Fruit fly (Drosophila melanogaster) whole organism, embryonic: Measurements from ENCODE around the gene Lim1.

ENCODE experiments used
- Abd-B ChIP-seq: fragments of 200-800 bp; sonication (Bioruptor generic); optimal IDR thresholded peaks from 2 replicates; lab custom pipeline; 2018; ENCODE audit warnings: missing biosample characterization, mild to moderate bottlenecking, missing genetic modification characterization, moderate library complexity
- Asciz ChIP-seq: fragments of 200-800 bp; sonication (Bioruptor generic); optimal IDR thresholded peaks from 2 replicates; lab custom pipeline; 2017; ENCODE audit warnings: missing biosample characterization, mild to moderate bottlenecking, missing genetic modification characterization, missing genetic modification reagents
- Blimp-1 ChIP-seq: fragments of 200-800 bp; sonication (Bioruptor generic); optimal IDR thresholded peaks from 3 replicates; lab custom pipeline; 2018; ENCODE audit warnings: missing biosample characterization, missing genetic modification characterization, mild to moderate bottlenecking, moderate library complexity, missing genetic modification reagents
- CG11456 ChIP-seq: fragments of 200-800 bp; sonication (Bioruptor generic); IDR thresholded peaks from 3 replicates; pipeline ENCODE4 v1.3.6; 2022; ENCODE audit warnings: missing biosample characterization, missing genetic modification characterization
- CG11504 ChIP-seq: fragments of 200-800 bp; sonication (Bioruptor generic); optimal IDR thresholded peaks from 3 replicates; lab custom pipeline; 2019; ENCODE audit warnings: missing biosample characterization, mild to moderate bottlenecking, missing genetic modification characterization, moderate library complexity
- CG12155 ChIP-seq: fragments of 200-800 bp; sonication (Bioruptor generic); optimal IDR thresholded peaks from 3 replicates; lab custom pipeline; 2016; ENCODE audit warnings: missing biosample characterization, missing genetic modification characterization
- CG12236 ChIP-seq: fragments of 200-800 bp; sonication (Bioruptor generic); optimal IDR thresholded peaks from 2 replicates; lab custom pipeline; 2016; ENCODE audit warnings: missing biosample characterization, missing genetic modification characterization
- CG13775 ChIP-seq: fragments of 200-800 bp; sonication (Bioruptor generic); optimal IDR thresholded peaks from 3 replicates; lab custom pipeline; 2017; ENCODE audit warnings: missing biosample characterization, mild to moderate bottlenecking, missing genetic modification characterization
- CG14014 ChIP-seq: fragments of 200-800 bp; sonication (Bioruptor generic); IDR thresholded peaks from 2 replicates; pipeline ENCODE4 v1.3.6; 2022; ENCODE audit warnings: missing biosample characterization, missing genetic modification characterization
- CG15514 ChIP-seq: fragments of 200-800 bp; sonication (Bioruptor generic); optimal IDR thresholded peaks from 3 replicates; lab custom pipeline; 2017; ENCODE audit warnings: missing biosample characterization, missing genetic modification characterization, mild to moderate bottlenecking, moderate library complexity, missing genetic modification reagents
- CG15601 ChIP-seq: fragments of 200-800 bp; sonication (Bioruptor generic); optimal IDR thresholded peaks from 3 replicates; lab custom pipeline; 2019; ENCODE audit warnings: missing biosample characterization, mild to moderate bottlenecking, missing genetic modification characterization, moderate library complexity
- CG1792 ChIP-seq: fragments of 200-800 bp; sonication (Bioruptor generic); optimal IDR thresholded peaks from 2 replicates; lab custom pipeline; 2016; ENCODE audit warnings: missing biosample characterization, missing genetic modification characterization
- CG2202 ChIP-seq: fragments of 200-800 bp; sonication (Bioruptor generic); optimal IDR thresholded peaks from 2 replicates; lab custom pipeline; 2018; ENCODE audit warnings: missing biosample characterization, mild to moderate bottlenecking, missing genetic modification characterization
- CG2712 ChIP-seq: fragments of 200-800 bp; optimal IDR thresholded peaks from 3 replicates; lab custom pipeline; 2019; ENCODE audit warnings: missing biosample characterization, mild to moderate bottlenecking, missing genetic modification characterization, moderate library complexity
- CG5245 ChIP-seq: fragments of 200-800 bp; sonication (Bioruptor generic); optimal IDR thresholded peaks from 3 replicates; lab custom pipeline; 2016; ENCODE audit warnings: missing biosample characterization, missing genetic modification characterization
- CG6254 ChIP-seq: fragments of 200-800 bp; sonication (Bioruptor generic); optimal IDR thresholded peaks from 3 replicates; lab custom pipeline; 2017; ENCODE audit warnings: mild to moderate bottlenecking, missing biosample characterization, missing genetic modification reagents, missing genetic modification characterization
- CG6654 ChIP-seq: fragments of 200-800 bp; sonication (Bioruptor generic); optimal IDR thresholded peaks from 2 replicates; lab custom pipeline; 2017; ENCODE audit warnings: missing biosample characterization, mild to moderate bottlenecking, missing genetic modification characterization
- Camta ChIP-seq: fragments of 200-800 bp; sonication (Bioruptor generic); optimal IDR thresholded peaks from 2 replicates; lab custom pipeline; 2016; ENCODE audit warnings: missing biosample characterization, missing genetic modification characterization
- CrebB ChIP-seq: fragments of 200-800 bp; sonication (Bioruptor generic); optimal IDR thresholded peaks from 3 replicates; lab custom pipeline; 2018; ENCODE audit warnings: missing biosample characterization, mild to moderate bottlenecking, missing genetic modification characterization
- D19A ChIP-seq: fragments of 200-800 bp; optimal IDR thresholded peaks from 3 replicates; lab custom pipeline; 2019; ENCODE audit warnings: missing biosample characterization, mild to moderate bottlenecking, missing genetic modification characterization, moderate library complexity
- Dbx ChIP-seq: fragments of 200-800 bp; sonication (Bioruptor generic); IDR thresholded peaks from 3 replicates; pipeline ENCODE4 v1.3.6; 2022; ENCODE audit warnings: missing biosample characterization, missing genetic modification characterization
- Deaf1 ChIP-seq: fragments of 200-800 bp; optimal IDR thresholded peaks from 3 replicates; lab custom pipeline; 2019; ENCODE audit warnings: missing biosample characterization, mild to moderate bottlenecking, missing genetic modification characterization, moderate library complexity
- Dip2 ChIP-seq: fragments of 200-800 bp; sonication (Bioruptor generic); IDR thresholded peaks from 2 replicates; pipeline ENCODE4 v1.3.6; 2022; ENCODE audit warnings: missing biosample characterization, missing genetic modification characterization
- Dll ChIP-seq: fragments of 200-800 bp; sonication (Bioruptor generic); IDR thresholded peaks from 4 replicates; pipeline ENCODE4 v1.3.6; 2022; ENCODE audit warnings: missing biosample characterization, missing genetic modification characterization; ENCODE audit not compliant: partially characterized antibody
- Dp ChIP-seq: fragments of 200-800 bp; sonication (Bioruptor generic); optimal IDR thresholded peaks from 2 replicates; lab custom pipeline; 2018; ENCODE audit warnings: missing biosample characterization, mild to moderate bottlenecking, missing genetic modification characterization, moderate library complexity
- Eip74EF ChIP-seq, 2 experiments: fragments of 200-800 bp in 1 of 2; fragments of >200 bp in 1 of 2; sonication (Bioruptor generic) in 1 of 2; optimal IDR thresholded peaks; 2 replicates each; lab custom pipeline; 2017 to 2019; ENCODE audit warnings: missing biosample characterization in 2 of 2, missing genetic modification characterization in 2 of 2, mild to moderate bottlenecking in 1 of 2, moderate library complexity in 1 of 2
- HmgZ ChIP-seq: fragments of 200-800 bp; sonication (Bioruptor generic); optimal IDR thresholded peaks from 2 replicates; lab custom pipeline; 2018; ENCODE audit warnings: missing biosample characterization, mild to moderate bottlenecking, missing genetic modification characterization
- MESR4 ChIP-seq: fragments of 200-800 bp; sonication (Bioruptor generic); optimal IDR thresholded peaks from 2 replicates; lab custom pipeline; 2018; ENCODE audit warnings: missing biosample characterization, mild to moderate bottlenecking, missing genetic modification characterization, moderate library complexity
- Neu2 ChIP-seq: fragments of 200-800 bp; sonication (Bioruptor generic); optimal IDR thresholded peaks from 3 replicates; lab custom pipeline; 2016; ENCODE audit warnings: missing biosample characterization, missing genetic modification characterization, borderline replicate concordance
- Ptx1 ChIP-seq: fragments of 200-800 bp; sonication (Bioruptor generic); IDR thresholded peaks from 2 replicates; pipeline ENCODE4 v1.3.6; 2022; ENCODE audit warnings: missing biosample characterization, missing genetic modification characterization
- Sry-β ChIP-seq: fragments of 200-800 bp; sonication (Bioruptor generic); optimal IDR thresholded peaks from 2 replicates; lab custom pipeline; 2018; ENCODE audit warnings: missing biosample characterization, mild to moderate bottlenecking, missing genetic modification characterization, moderate library complexity
- Stat92E ChIP-seq, 3 experiments: fragments of >200 bp in 2 of 3; fragments of 200-800 bp in 1 of 3; sonication (Bioruptor generic) in 1 of 3; optimal IDR thresholded peaks; 2 replicates each; lab custom pipeline; 2017 to 2019; ENCODE audit warnings: missing biosample characterization in 3 of 3, missing genetic modification characterization in 3 of 3, mild to moderate bottlenecking in 1 of 3, moderate library complexity in 1 of 3
- ab ChIP-seq: fragments of 200-800 bp; sonication (Bioruptor generic); optimal IDR thresholded peaks from 2 replicates; lab custom pipeline; 2016; ENCODE audit warnings: missing biosample characterization, missing genetic modification characterization
- az2 ChIP-seq: fragments of 200-800 bp; sonication (Bioruptor generic); optimal IDR thresholded peaks from 3 replicates; lab custom pipeline; 2016; ENCODE audit warnings: missing biosample characterization, missing genetic modification characterization
- cad ChIP-seq: fragments of >200 bp; optimal IDR thresholded peaks from 2 replicates; lab custom pipeline; 2017; ENCODE audit warnings: missing biosample characterization, missing genetic modification characterization
- cato ChIP-seq: fragments of 200-800 bp; sonication (Bioruptor generic); optimal IDR thresholded peaks from 2 replicates; lab custom pipeline; 2016; ENCODE audit warnings: missing biosample characterization, missing genetic modification characterization, borderline replicate concordance
- en ChIP-seq: fragments of 200-800 bp; sonication (Bioruptor generic); optimal IDR thresholded peaks from 2 replicates; lab custom pipeline; 2016; ENCODE audit warnings: missing biosample characterization, missing genetic modification characterization
- gfzf ChIP-seq: fragments of 200-800 bp; sonication (Bioruptor generic); optimal IDR thresholded peaks from 2 replicates; lab custom pipeline; 2016; ENCODE audit warnings: missing biosample characterization, mild to moderate bottlenecking, missing genetic modification characterization, moderate library complexity
- pan ChIP-seq, 4 experiments: fragments of >200 bp in 3 of 4; fragments of 200-800 bp in 1 of 4; sonication (Bioruptor generic) in 1 of 4; optimal IDR thresholded peaks in 3 of 4; IDR thresholded peaks in 1 of 4; 2 replicates each; pipeline versions ENCODE4 v1.3.6 to Lab custom; 2017 to 2022; ENCODE audit warnings: missing biosample characterization in 2 of 4, missing genetic modification characterization in 2 of 4, mixed read lengths in 1 of 4
- pita ChIP-seq: fragments of 200-800 bp; sonication (Bioruptor generic); optimal IDR thresholded peaks from 2 replicates; lab custom pipeline; 2017; ENCODE audit warnings: missing biosample characterization, mild to moderate bottlenecking, missing genetic modification characterization
- prd ChIP-seq, 3 experiments: fragments of >200 bp in 2 of 3; fragments of 200-800 bp in 1 of 3; sonication (Bioruptor generic) in 1 of 3; optimal IDR thresholded peaks in 2 of 3; IDR thresholded peaks in 1 of 3; 2 replicates in 2 of 3; 3 replicates in 1 of 3; pipeline versions ENCODE4 v1.3.6 to Lab custom; 2017 to 2022; ENCODE audit warnings: missing biosample characterization in 1 of 3, missing genetic modification characterization in 1 of 3
- run ChIP-seq: fragments of 200-800 bp; sonication (Bioruptor generic); optimal IDR thresholded peaks from 3 replicates; lab custom pipeline; 2018; ENCODE audit warnings: missing biosample characterization, mild to moderate bottlenecking, missing genetic modification characterization
- sens ChIP-seq: fragments of 200-800 bp; sonication (Bioruptor generic); peaks from one replicate; lab custom pipeline; 2016; ENCODE audit warnings: missing biosample characterization, missing genetic modification characterization
- sob ChIP-seq: fragments of 200-800 bp; sonication (Bioruptor generic); IDR thresholded peaks from 2 replicates; pipeline ENCODE4 v1.3.6; 2022; ENCODE audit warnings: missing biosample characterization, missing genetic modification characterization
- stwl ChIP-seq: fragments of 200-800 bp; sonication (Bioruptor generic); optimal IDR thresholded peaks from 3 replicates; lab custom pipeline; 2018; ENCODE audit warnings: missing biosample characterization, mild to moderate bottlenecking, missing genetic modification characterization, moderate library complexity
- tin ChIP-seq: fragments of 200-800 bp; sonication (Bioruptor generic); optimal IDR thresholded peaks from 3 replicates; lab custom pipeline; 2016; ENCODE audit warnings: missing biosample characterization, missing genetic modification characterization
- tup ChIP-seq: fragments of 200-800 bp; sonication (Bioruptor generic); optimal IDR thresholded peaks from 2 replicates; lab custom pipeline; 2016; ENCODE audit warnings: missing biosample characterization, mild to moderate bottlenecking, missing genetic modification characterization, moderate library complexity

Gene Lim1

dm6 chrX:8709234-8709843 lies 96.3 kb downstream of the Lim1 start, which contains the start of gene Hexo2 (continued):
- TF ChIP-seq CG12236 (GFP tag; lab: Kevin White, UChicago) (peak; percentile 86), en (GFP tag; lab: Kevin White, UChicago) (peak; percentile 91), CrebB (tag; lab: Kevin White, UChicago) (peak; percentile 87), CG1792 (GFP tag; lab: Kevin White, UChicago) (peak; percentile 92), CG11504 (peak; percentile 94), Dll (GFP tag; lab: Robert Waterston, UW) (no peak), cato (GFP tag; lab: Kevin White, UChicago) (peak; percentile 88), stwl (tag; lab: Kevin White, UChicago) (no peak), CG2712 (peak; percentile 94), Dbx (GFP tag; lab: Robert Waterston, UW) (no peak; the same call in 2 of the 3 replicates), MESR4 (GFP tag; lab: Kevin White, UChicago) (peak; percentile 32), Asciz (GFP tag; lab: Kevin White, UChicago) (peak; percentile 90), pita (GFP tag; lab: Kevin White, UChicago) (no peak), Blimp-1 (GFP tag; lab: Kevin White, UChicago) (peak; percentile 92), CG14014 (GFP tag; lab: Robert Waterston, UW) (peak; percentile 91), CG2202 (tag; lab: Kevin White, UChicago) (peak; percentile 83), CG6654 (GFP tag; lab: Kevin White, UChicago) (peak; percentile 79), D19A (tag; lab: Kevin White, UChicago) (peak; percentile 86), Stat92E (GFP tag; optimal IDR thresholded peaks at IDR 0.05; lab: Kevin White, UChicago) (peak in 1 of 3 experiments; percentile 3), Dp (no peak), CG11456 (GFP tag; lab: Robert Waterston, UW) (peak; percentile 95), Dip2 (peak; percentile 56), CG15514 (peak; percentile 72), CG12155 (GFP tag; lab: Kevin White, UChicago) (peak; percentile 80), CG15601 (peak; percentile 87), Eip74EF (GFP tag; optimal IDR thresholded peaks at IDR 0.05; lab: Kevin White, UChicago) (peak in 1 of 2 experiments; percentile 87), Deaf1 (tag; lab: Kevin White, UChicago) (peak; percentile 51), pan (optimal IDR thresholded peaks at IDR 0.05; lab: Kevin White, UChicago) (no peak), pan (GFP tag; optimal IDR thresholded peaks at IDR 0.05 in 1 of 2, IDR thresholded peaks at IDR 0.05 in 1 of 2) (peak in 1 of 2 experiments; percentile 96), Neu2 (GFP tag; lab: Kevin White, UChicago) (peak; percentile 28), tup (GFP tag; lab: Kevin White, UChicago) (peak; percentile 85), ab (GFP tag; lab: Kevin White, UChicago) (peak; percentile 88), tin (GFP tag; lab: Kevin White, UChicago) (peak; percentile 95), sob (GFP tag; lab: Robert Waterston, UW) (peak; percentile 94), CG6254 (GFP tag; lab: Kevin White, UChicago) (peak; percentile 88), Sry-β (GFP tag; lab: Kevin White, UChicago) (peak; percentile 44), sens (GFP tag; lab: Kevin White, UChicago) (peak; percentile 99), Abd-B (GFP tag; lab: Kevin White, UChicago) (peak; percentile 83), run (peak; percentile 80), Ptx1 (GFP tag; lab: Robert Waterston, UW) (peak; percentile 96), prd (optimal IDR thresholded peaks at IDR 0.05; lab: Kevin White, UChicago) (no peak), prd (GFP tag; IDR thresholded peaks at IDR 0.05; lab: Robert Waterston, UW) (peak; percentile 97), cad (GFP tag; lab: Kevin White, UChicago) (no peak), HmgZ (tag; lab: Kevin White, UChicago) (peak; percentile 69), az2 (GFP tag; lab: Kevin White, UChicago) (peak; percentile 95), gfzf (peak; percentile 5), CG5245 (GFP tag; lab: Kevin White, UChicago) (peak; percentile 97), CG13775 (GFP tag; lab: Kevin White, UChicago) (peak; percentile 83), Camta (GFP tag; lab: Kevin White, UChicago) (peak; percentile 92)
